Worm (Caenorhabditis elegans): ENCODE data around the gene fkh-5.

The fkh-5 gene

DNA sequence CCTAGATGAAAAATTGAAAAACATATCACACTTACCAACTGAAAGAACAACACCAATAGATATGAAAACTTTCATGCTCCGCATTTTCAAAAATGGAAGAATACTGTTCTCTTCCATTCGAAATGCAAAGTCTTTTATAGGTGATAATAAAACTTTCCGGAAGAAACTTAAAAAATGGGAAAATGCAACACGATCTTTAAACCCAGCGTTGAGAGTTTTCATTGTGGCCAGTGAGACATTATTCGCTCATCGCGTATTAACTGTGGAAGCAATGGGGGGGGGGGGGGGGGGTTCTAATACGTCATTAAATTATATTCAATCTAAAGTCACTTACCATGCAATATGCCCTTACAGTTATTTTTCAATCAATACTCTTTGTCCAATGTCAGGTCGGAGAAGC lies at the start of gene fkh-5, which contains the start of gene clec-157:
Gene fkh-5 (plus strand): TSS at position 336 of the 400 bp plus-strand sequence.
Gene clec-157 (minus strand): TSS at position 101 of the 400 bp plus-strand sequence.
- no peak for TF ChIP-seq lsy-2 (tag; optimal IDR thresholded peaks at IDR 0.05)

DNA sequence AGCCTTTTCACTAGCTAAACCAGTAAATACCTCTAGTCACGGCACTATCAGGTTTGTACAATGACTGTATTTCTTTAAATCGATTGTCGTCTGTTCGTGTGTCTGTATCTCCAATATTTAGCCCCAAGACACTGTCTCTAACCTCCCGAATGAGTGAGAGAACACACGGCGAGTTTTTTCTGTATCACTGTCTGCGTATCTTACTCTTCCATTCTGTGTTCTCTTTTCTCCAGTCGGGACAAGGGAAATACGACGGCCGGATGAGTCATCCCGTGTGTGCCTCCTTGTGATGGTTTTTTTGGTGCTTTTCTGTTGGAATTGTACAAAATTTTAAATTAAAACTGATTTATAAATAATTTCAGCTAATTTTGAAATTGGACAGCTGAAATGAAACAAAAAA lies 48.4 kb upstream of the fkh-5 start:
- TF ChIP-seq egl-27 (tag; optimal IDR thresholded peaks at IDR 0.05), result peak; percentile 49
- no peak for TF ChIP-seq snpc-4 (tag; optimal IDR thresholded peaks at IDR 0.05)
- TF ChIP-seq peb-1 (tag; optimal IDR thresholded peaks at IDR 0.05), result no peak
- peak; percentile 53 for TF ChIP-seq nhr-21 (tag; optimal IDR thresholded peaks at IDR 0.05)
- no peak for TF ChIP-seq nhr-25 (tag; optimal IDR thresholded peaks at IDR 0.05)
- no peak for TF ChIP-seq nhr-12 (tag; optimal IDR thresholded peaks at IDR 0.05)
- TF ChIP-seq lsy-2 (tag; optimal IDR thresholded peaks at IDR 0.05), result peak; percentile 19 to 80
- no peak for TF ChIP-seq Y55F3AM.14 (GFP tag; optimal IDR thresholded peaks at IDR 0.05)
- TF ChIP-seq crh-2 (tag; optimal IDR thresholded peaks at IDR 0.05), result peak; percentile 66
- peak; percentile 73 for TF ChIP-seq F13H6.1 (tag; optimal IDR thresholded peaks at IDR 0.05)
- TF ChIP-seq unc-62 (GFP tag; optimal IDR thresholded peaks at IDR 0.05), result no peak
- TF ChIP-seq ceh-16 (tag; optimal IDR thresholded peaks at IDR 0.05), result no peak
- TF ChIP-seq ztf-1 (GFP tag; conservative IDR thresholded peaks at IDR 0.05), result no peak
- peak; percentile 100 for TF ChIP-seq fos-1 (tag; optimal IDR thresholded peaks at IDR 0.05)
- peak in 1 of 2 experiments; percentile 4 for TF ChIP-seq mdl-1 (tag; optimal IDR thresholded peaks at IDR 0.05)
- peak; percentile 23 for TF ChIP-seq nhr-6 (tag; optimal IDR thresholded peaks at IDR 0.05)
- TF ChIP-seq lin-13 (GFP tag; optimal IDR thresholded peaks at IDR 0.05), result peak; percentile 70
- no peak for TF ChIP-seq ceh-82 (tag; optimal IDR thresholded peaks at IDR 0.05)
- TF ChIP-seq alr-1 (tag; optimal IDR thresholded peaks at IDR 0.05), result no peak
- no peak for TF ChIP-seq unc-39 (tag; optimal IDR thresholded peaks at IDR 0.05)
- TF ChIP-seq elt-3 (tag; optimal IDR thresholded peaks at IDR 0.05), result no peak
- TF ChIP-seq mbf-1 (tag; optimal IDR thresholded peaks at IDR 0.05), result no peak
- no peak for TF ChIP-seq R02D3.7 (tag; optimal IDR thresholded peaks at IDR 0.05)
- no peak for TF ChIP-seq lin-39 (tag; optimal IDR thresholded peaks at IDR 0.05)
- TF ChIP-seq skn-1 (tag; optimal IDR thresholded peaks at IDR 0.05), result no peak
- TF ChIP-seq gmeb-1 (tag; optimal IDR thresholded peaks at IDR 0.05), result peak; percentile 35
- TF ChIP-seq unc-55 (GFP tag; optimal IDR thresholded peaks at IDR 0.05), result peak; percentile 55
- no peak for TF ChIP-seq ztf-4 (tag; optimal IDR thresholded peaks at IDR 0.05)
- peak; percentile 50 for TF ChIP-seq sma-3 (GFP tag; optimal IDR thresholded peaks at IDR 0.05)
- peak; percentile 38 for TF ChIP-seq sem-4 (tag; optimal IDR thresholded peaks at IDR 0.05)
- TF ChIP-seq C34F6.9 (tag; optimal IDR thresholded peaks at IDR 0.05), result peak; percentile 80
- peak; percentile 65 for TF ChIP-seq sma-9 (GFP tag; optimal IDR thresholded peaks at IDR 0.05)
- TF ChIP-seq sma-9 (tag; optimal IDR thresholded peaks at IDR 0.05), result no peak
- no peak for TF ChIP-seq nhr-23 (tag; optimal IDR thresholded peaks at IDR 0.05)
- TF ChIP-seq mab-5 (tag; optimal IDR thresholded peaks at IDR 0.05), result no peak
- TF ChIP-seq nhr-129 (tag; optimal IDR thresholded peaks at IDR 0.05), result peak; percentile 76

DNA sequence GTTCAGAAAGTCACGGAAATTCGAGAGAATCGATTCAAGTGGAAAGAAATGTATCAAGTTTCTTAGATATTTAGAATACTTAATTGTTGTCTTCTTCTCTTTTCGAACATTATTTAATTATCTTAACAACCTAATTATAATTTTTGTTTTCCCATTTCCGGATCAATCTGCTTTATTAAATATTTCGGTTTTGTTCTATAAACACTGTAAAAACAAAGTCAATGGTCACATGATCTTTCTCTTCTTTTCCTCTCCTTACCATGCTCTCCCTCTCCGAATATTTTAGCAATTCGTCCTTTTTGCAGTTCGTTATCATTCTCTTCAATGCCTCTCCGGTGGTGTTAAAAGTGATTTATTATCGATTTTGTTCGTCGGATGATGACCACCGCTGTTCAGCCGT lies 47.9 kb upstream of the fkh-5 start, which contains the start of gene tag-325:
Gene tag-325 (plus strand): TSS at position 301 of the 400 bp plus-strand sequence.
- TF ChIP-seq dmd-4 (tag; optimal IDR thresholded peaks at IDR 0.05), result no peak
- TF ChIP-seq fos-1 (tag; optimal IDR thresholded peaks at IDR 0.05), result peak; percentile 26

DNA sequence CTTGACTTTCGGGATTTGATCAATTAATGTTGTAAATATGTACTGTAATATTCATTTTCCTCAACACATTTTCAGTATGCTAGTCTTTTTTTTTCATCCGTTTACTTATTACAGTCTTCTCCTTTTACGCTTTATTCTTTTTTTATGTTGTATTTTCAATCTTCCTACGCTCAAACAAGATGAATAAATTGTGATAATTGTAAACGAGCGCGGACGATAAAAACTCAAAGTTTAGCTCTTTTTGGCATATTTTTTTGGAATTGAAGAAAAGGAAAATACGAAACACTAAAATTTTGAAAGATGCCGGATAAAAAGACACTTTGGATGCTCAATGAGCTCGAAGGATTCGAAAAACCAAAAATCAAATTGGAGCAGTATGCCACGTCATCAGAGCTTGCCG lies 41.8 kb upstream of the fkh-5 start, which contains the start of gene metl-5:
Gene metl-5 (plus strand): TSS at position 301 of the 400 bp plus-strand sequence.
- TF ChIP-seq mbf-1 (tag; optimal IDR thresholded peaks at IDR 0.05) (no peak), ama-1 (optimal IDR thresholded peaks at IDR 0.05) (no peak), C34F6.9 (tag; optimal IDR thresholded peaks at IDR 0.05) (no peak), F13H6.1 (tag; optimal IDR thresholded peaks at IDR 0.05) (no peak), elt-1 (tag; optimal IDR thresholded peaks at IDR 0.05) (no peak), mdl-1 (tag; optimal IDR thresholded peaks at IDR 0.05) (no peak)

Measured in whole organism, L2 larva.